Fruit fly (Drosophila melanogaster): ENCODE measurements around the gene Cyp4e3.

DNA sequence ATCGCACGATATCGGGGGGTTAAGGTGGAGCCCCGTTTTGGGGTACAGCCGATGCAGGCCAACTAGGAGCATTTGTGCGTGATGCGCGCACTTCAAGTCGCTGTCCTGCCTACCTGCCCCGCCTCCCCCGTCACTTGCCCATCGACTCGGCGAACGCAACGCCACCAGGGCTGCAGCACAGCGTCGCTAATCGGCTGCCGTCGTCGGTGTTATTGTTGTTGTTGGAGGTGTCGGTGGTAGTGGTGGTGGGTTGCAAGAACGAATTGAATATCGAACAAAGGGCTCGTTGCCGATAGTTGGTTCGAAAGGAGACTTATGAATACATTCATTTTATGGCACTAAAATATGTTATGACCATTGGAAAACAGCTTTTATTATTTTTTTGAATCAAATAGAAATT is 9.0 kb upstream of the Cyp4e3 start:
- TF ChIP-seq fd96Ca (GFP tag; IDR thresholded peaks at IDR 0.05) (peak; percentile 87), Ets98B (GFP tag; IDR thresholded peaks at IDR 0.05) (peak; percentile 68), CG4496 (GFP tag; IDR thresholded peaks at IDR 0.05) (peak; percentile 51), Snoo (tag; optimal IDR thresholded peaks at IDR 0.05) (peak; percentile 2)

Measured in whole organism, pupa.